Fruit fly (Drosophila melanogaster): ENCODE data around the gene Reps.
A peak's percentile ranks its signal among the peaks of the same experiment; 100 is the strongest.

The Reps gene

DNA sequence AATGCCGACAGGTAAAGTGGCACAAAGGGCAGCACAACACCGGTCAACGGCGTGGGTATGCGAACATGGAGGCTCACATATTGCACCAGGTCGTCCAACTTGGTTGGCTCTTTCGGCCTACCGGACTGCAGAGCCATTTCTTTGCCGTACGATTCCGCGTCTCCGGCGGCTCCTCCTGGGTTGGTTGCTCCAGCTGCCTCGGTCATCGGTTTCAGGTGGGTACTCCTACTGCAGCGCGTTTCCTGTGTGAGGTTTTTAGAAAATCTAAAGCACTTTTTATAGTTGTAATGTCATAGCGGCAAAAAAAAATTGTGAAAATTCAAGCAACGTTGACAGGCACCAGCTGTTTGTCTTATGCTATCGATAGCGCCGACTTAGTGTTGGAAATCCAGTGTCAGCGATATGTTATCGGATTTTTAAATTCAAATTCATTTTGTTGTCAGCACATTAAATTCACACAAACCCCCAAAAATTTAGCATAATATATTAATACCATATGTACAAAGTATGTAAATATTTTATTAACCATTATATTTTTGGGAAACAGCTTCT is 13.6 kb upstream of the Reps start, which contains the start of gene CG6230 (continued):
- TF ChIP-seq nerfin-2 (GFP tag; IDR thresholded peaks at IDR 0.05; ENCODE audit: partially characterized antibody) (peak; percentile 70), CG6683 (GFP tag; optimal IDR thresholded peaks at IDR 0.05) (no peak), CG7745 (tag; optimal IDR thresholded peaks at IDR 0.05) (no peak), CG4730 (GFP tag; IDR thresholded peaks at IDR 0.05) (no peak), CG10267 (tag; optimal IDR thresholded peaks at IDR 0.05) (peak; percentile 92), CG9437 (GFP tag; optimal IDR thresholded peaks at IDR 0.05) (no peak), CG12659 (GFP tag; optimal IDR thresholded peaks at IDR 0.05) (no peak), CG13424 (tag; optimal IDR thresholded peaks at IDR 0.05) (no peak), tx (GFP tag; optimal IDR thresholded peaks at IDR 0.05) (no peak), az2 (GFP tag; optimal IDR thresholded peaks at IDR 0.05) (no peak), YL-1 (GFP tag; optimal IDR thresholded peaks at IDR 0.05) (peak; percentile 66), Fer2 (tag; optimal IDR thresholded peaks at IDR 0.05) (no peak), repo (GFP tag; optimal IDR thresholded peaks at IDR 0.05) (no peak), CG30403 (GFP tag; optimal IDR thresholded peaks at IDR 0.05) (no peak), fd3F (GFP tag; optimal IDR thresholded peaks at IDR 0.05) (no peak), Sry-β (GFP tag; optimal IDR thresholded peaks at IDR 0.05) (no peak), schlank (tag; optimal IDR thresholded peaks at IDR 0.05) (no peak), Nf-YA (GFP tag; IDR thresholded peaks at IDR 0.05) (no peak), Usf (GFP tag; optimal IDR thresholded peaks at IDR 0.05) (no peak), MESR4 (GFP tag; optimal IDR thresholded peaks at IDR 0.05) (peak; percentile 52), E2f2 (GFP tag; IDR thresholded peaks at IDR 0.05) (peak; percentile 90), ems (GFP tag; optimal IDR thresholded peaks at IDR 0.05) (no peak), luna (GFP tag; optimal IDR thresholded peaks at IDR 0.05) (no peak), CG10274 (GFP tag; optimal IDR thresholded peaks at IDR 0.05) (no peak), ATbp (GFP tag; optimal IDR thresholded peaks at IDR 0.05) (no peak), CG10654 (GFP tag; optimal IDR thresholded peaks at IDR 0.05) (no peak), Sry-δ (GFP tag; optimal IDR thresholded peaks at IDR 0.05) (peak; percentile 61)

DNA sequence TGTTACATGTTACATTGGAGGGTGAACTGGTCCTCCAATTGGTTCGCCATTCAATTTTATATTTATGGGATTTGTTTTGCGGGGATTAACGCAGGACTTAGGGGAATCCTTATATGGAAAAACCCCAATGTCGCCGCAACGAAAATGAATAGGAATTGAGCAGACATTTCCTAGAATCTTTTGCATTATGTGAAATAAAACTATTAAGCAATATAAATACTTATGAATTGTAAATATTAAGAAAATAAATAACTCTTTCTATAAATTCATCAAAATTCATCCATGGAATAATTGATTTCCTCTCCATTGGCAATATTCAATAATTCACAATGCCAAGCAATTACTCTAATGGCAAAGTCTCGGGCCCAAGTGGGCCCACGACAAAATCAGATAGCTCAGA is 7.3 kb upstream of the Reps start, which contains the start of gene Gr32a:
TSS of gene Gr32a (plus strand) at position 301 of the 400 bp plus-strand sequence.
- TF ChIP-seq HmgD (GFP tag; optimal IDR thresholded peaks at IDR 0.05) (no peak), CTCF (GFP tag; optimal IDR thresholded peaks at IDR 0.05) (no peak)

DNA sequence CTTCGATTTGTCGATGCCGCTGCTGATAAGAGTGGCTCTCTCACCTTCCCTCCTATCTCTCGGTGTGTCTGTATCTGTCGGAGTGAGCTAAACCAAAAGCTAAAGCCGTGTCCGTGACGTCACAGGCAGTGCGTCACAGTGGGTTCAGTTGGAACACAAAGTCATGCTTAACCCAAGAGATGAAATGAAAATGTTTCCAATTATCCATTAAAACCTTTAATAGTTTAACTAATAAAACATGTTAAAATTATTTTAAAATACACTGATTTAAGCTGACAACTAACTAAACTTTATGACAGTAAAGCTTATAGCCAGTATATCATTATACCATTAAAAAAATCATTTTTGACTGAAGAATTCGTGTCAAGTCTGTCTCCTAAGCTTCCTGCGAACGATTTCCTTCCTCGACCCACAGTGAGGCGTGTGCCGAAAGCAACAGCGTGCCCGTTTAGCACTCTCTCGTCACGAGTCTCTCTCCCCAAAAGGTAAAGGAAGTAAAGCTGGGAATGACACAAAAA is 6.6 kb upstream of the Reps start, which contains the start of gene Idua:
TSS of gene Idua (minus strand) at position 51 of the 518 bp plus-strand sequence.
- no peak for TF ChIP-seq pita (GFP tag; optimal IDR thresholded peaks at IDR 0.05)
- TF ChIP-seq CG6689 (GFP tag; IDR thresholded peaks at IDR 0.05): peak; percentile 74
- TF ChIP-seq Ravus (GFP tag; IDR thresholded peaks at IDR 0.05): no peak
- peak; percentile 37 for TF ChIP-seq psq (GFP tag; optimal IDR thresholded peaks at IDR 0.05)
- peak; percentile 58 for TF ChIP-seq HmgZ (tag; optimal IDR thresholded peaks at IDR 0.05)
- peak in 1 of 3 experiments; percentile 36 for TF ChIP-seq lola (GFP tag; optimal IDR thresholded peaks at IDR 0.05)
- no peak for TF ChIP-seq CG16813 (GFP tag; IDR thresholded peaks at IDR 0.05; ENCODE audit: partially characterized antibody)
- no peak for TF ChIP-seq CG7786 (GFP tag; optimal IDR thresholded peaks at IDR 0.05)
- no peak for TF ChIP-seq pnt (GFP tag; optimal IDR thresholded peaks at IDR 0.05)
- TF ChIP-seq CG18619 (GFP tag; optimal IDR thresholded peaks at IDR 0.05): peak; percentile 66
- TF ChIP-seq CG31365 (tag; optimal IDR thresholded peaks at IDR 0.05): no peak
- peak; percentile 13 for TF ChIP-seq CG30020 (tag; optimal IDR thresholded peaks at IDR 0.05)
- TF ChIP-seq CG10321 (GFP tag; IDR thresholded peaks at IDR 0.05): no peak
- peak; percentile 11 for TF ChIP-seq da (GFP tag; optimal IDR thresholded peaks at IDR 0.05)
- no peak for TF ChIP-seq CG15269 (tag; optimal IDR thresholded peaks at IDR 0.05)
- TF ChIP-seq CG7556 (GFP tag; optimal IDR thresholded peaks at IDR 0.05): peak; percentile 93
- no peak for TF ChIP-seq fd102C (GFP tag; optimal IDR thresholded peaks at IDR 0.05)
- TF ChIP-seq ap (GFP tag; IDR thresholded peaks at IDR 0.05): no peak
- TF ChIP-seq fd64A (GFP tag; optimal IDR thresholded peaks at IDR 0.05): peak; percentile 11
- peak; percentile 26 for TF ChIP-seq YL-1 (GFP tag; optimal IDR thresholded peaks at IDR 0.05)
- TF ChIP-seq Lhr (GFP tag; optimal IDR thresholded peaks at IDR 0.05): no peak

All from whole organism, embryonic.